Worm (Caenorhabditis elegans): ENCODE measurements around the gene R02E4.2.

DNA sequence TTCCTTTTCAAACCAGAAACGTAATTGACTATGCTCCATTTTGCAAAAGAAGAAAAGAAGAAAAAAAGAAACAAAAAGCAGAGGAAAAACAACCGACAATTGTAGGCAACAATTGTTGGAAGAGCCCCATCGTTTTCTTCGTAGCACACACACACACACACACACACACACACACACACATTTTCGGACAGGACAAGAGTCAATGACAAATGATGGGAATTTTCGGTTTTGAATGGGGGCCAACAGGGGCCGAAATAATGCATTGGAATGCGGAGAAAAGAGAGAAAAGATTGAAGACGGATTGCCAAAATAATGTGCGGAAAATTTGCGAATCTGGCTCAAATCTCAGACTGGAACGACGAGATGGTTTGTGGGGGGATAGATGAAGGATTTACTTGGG is 47.5 kb downstream of the R02E4.2 start:
- TF ChIP-seq cog-1 (tag; optimal IDR thresholded peaks at IDR 0.05) (no peak), ztf-23 (GFP tag; IDR thresholded peaks at IDR 0.05) (no peak), flt-1 (GFP tag; IDR thresholded peaks at IDR 0.05) (no peak), ztf-29 (GFP tag; IDR thresholded peaks at IDR 0.05) (no peak)
